Worm (Caenorhabditis elegans): Measurements from ENCODE around the gene F35D11.3.

F35D11.3 gene

DNA sequence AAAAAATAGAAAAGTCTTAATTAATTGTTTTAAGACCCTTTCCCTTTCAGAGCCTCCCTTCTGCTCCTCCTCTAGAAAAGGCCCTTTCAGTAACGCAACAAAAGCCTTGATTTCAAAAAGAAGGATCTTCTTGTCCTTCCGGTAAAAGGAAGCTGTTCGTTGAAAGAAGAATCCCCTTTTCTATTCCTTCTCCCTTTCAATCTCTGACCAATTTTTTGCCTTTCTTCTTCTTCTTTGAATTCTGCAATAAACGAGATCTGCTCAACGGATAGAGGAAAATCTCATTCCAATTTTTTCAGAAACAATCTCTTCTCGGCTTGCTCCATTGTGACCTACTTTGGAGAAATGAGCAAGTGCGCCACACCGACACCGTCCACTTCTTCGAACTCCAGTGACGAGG is at the start of gene F35D11.3:
F35D11.3 (plus strand) TSS at position 300 of the 400 bp plus-strand sequence.
- TF ChIP-seq F39B2.1 (GFP tag; IDR thresholded peaks at IDR 0.05), result no peak
- TF ChIP-seq Y56A3A.18 (GFP tag; IDR thresholded peaks at IDR 0.05), result no peak
- TF ChIP-seq dox-1 (GFP tag; IDR thresholded peaks at IDR 0.05), result no peak
- TF ChIP-seq ceh-100 (GFP tag; IDR thresholded peaks at IDR 0.05), result no peak
- TF ChIP-seq snpc-3.4 (tag; optimal IDR thresholded peaks at IDR 0.05), result no peak
- no peak for TF ChIP-seq xnd-1 (tag; optimal IDR thresholded peaks at IDR 0.05)
- no peak for TF ChIP-seq mxl-1 (tag; optimal IDR thresholded peaks at IDR 0.05)
- no peak for TF ChIP-seq F52B5.7 (tag; optimal IDR thresholded peaks at IDR 0.05)
- no peak for TF ChIP-seq gei-17 (GFP tag; optimal IDR thresholded peaks at IDR 0.05)

- TF ChIP-seq tlf-1 (GFP tag; optimal IDR thresholded peaks at IDR 0.05) (no peak), lin-40 (tag; optimal IDR thresholded peaks at IDR 0.05) (no peak), dpff-1 (tag; optimal IDR thresholded peaks at IDR 0.05) (no peak), athp-1 (tag; optimal IDR thresholded peaks at IDR 0.05) (no peak), fkh-3 (tag; optimal IDR thresholded peaks at IDR 0.05) (no peak), ama-1 (optimal IDR thresholded peaks at IDR 0.05) (no peak), ama-1 (GFP tag; optimal IDR thresholded peaks at IDR 0.05) (no peak), pbrm-1 (GFP tag; IDR thresholded peaks at IDR 0.05) (no peak), lsy-27 (tag; optimal IDR thresholded peaks at IDR 0.05; ENCODE audit: borderline replicate concordance, insufficient read depth) (no peak), ceh-27 (GFP tag; optimal IDR thresholded peaks at IDR 0.05) (no peak), nhr-90 (tag; optimal IDR thresholded peaks at IDR 0.05) (no peak), tbx-9 (tag; optimal IDR thresholded peaks at IDR 0.05; ENCODE audit: borderline replicate concordance) (no peak), Y56A3A.18 (GFP tag; IDR thresholded peaks at IDR 0.05) (no peak), ceh-91 (GFP tag; IDR thresholded peaks at IDR 0.05) (no peak), ceh-79 (tag; optimal IDR thresholded peaks at IDR 0.05) (no peak), lag-1 (GFP tag; IDR thresholded peaks at IDR 0.05) (no peak), K12H6.12 (tag; optimal IDR thresholded peaks at IDR 0.05) (no peak)
Measured at ce11 chrII:4560068-4560467, 48.1 kb upstream of the F35D11.3 start, which contains the start of gene M03A1.8. Gene M03A1.8 (plus strand): TSS chrII:4560336.

ce11 chrII:4562503-4563000 is 45.6 kb upstream of the F35D11.3 start, which contains the start of gene dao-2:
Gene dao-2 (plus strand): TSS chrII:4562950.
- TF ChIP-seq somi-1 (GFP tag; optimal IDR thresholded peaks at IDR 0.05) (no peak), let-607 (tag; optimal IDR thresholded peaks at IDR 0.05) (no peak), rcor-1 (GFP tag; IDR thresholded peaks at IDR 0.05) (no peak), hmg-1.2 (GFP tag; IDR thresholded peaks at IDR 0.05) (no peak), F57A8.1 (GFP tag; optimal IDR thresholded peaks at IDR 0.05) (no peak), B0035.1 (tag; optimal IDR thresholded peaks at IDR 0.05) (no peak), mes-4 (tag; optimal IDR thresholded peaks at IDR 0.05) (no peak), ets-4 (GFP tag; optimal IDR thresholded peaks at IDR 0.05) (no peak), snpc-1.1 (tag; optimal IDR thresholded peaks at IDR 0.05; ENCODE audit: insufficient read depth) (no peak), ztf-25 (GFP tag; IDR thresholded peaks at IDR 0.05) (no peak), hlh-12 (tag; optimal IDR thresholded peaks at IDR 0.05) (no peak), hlh-26 (GFP tag; conservative IDR thresholded peaks at IDR 0.05) (no peak), unc-62 (GFP tag; optimal IDR thresholded peaks at IDR 0.05) (no peak), nfya-2 (GFP tag; IDR thresholded peaks at IDR 0.05) (no peak), F57C9.4 (tag; optimal IDR thresholded peaks at IDR 0.05) (no peak), nhr-90 (tag; optimal IDR thresholded peaks at IDR 0.05) (no peak), tbp1 (GFP tag; optimal IDR thresholded peaks at IDR 0.05) (no peak), dox-1 (GFP tag; IDR thresholded peaks at IDR 0.05) (no peak), F23B12.7 (tag; optimal IDR thresholded peaks at IDR 0.05; ENCODE audit: insufficient read depth) (no peak)
